Worm (Caenorhabditis elegans) whole organism, L3 larva: ENCODE data around the gene ckb-4.
"Not testable (repeated sequence)": the region's sequence is repeated elsewhere in the genome, so short reads cannot be mapped to it uniquely, and the experiment has no call there.

Experiments
- ZK546.5 ChIP-seq: sonication (generic microtip); optimal IDR thresholded peaks from 2 replicates; lab custom pipeline; 2017; ENCODE audit warnings: missing biosample characterization, missing genetic modification characterization
- ceh-16 ChIP-seq: sonication (generic microtip); optimal IDR thresholded peaks from 2 replicates; lab custom pipeline; 2017; ENCODE audit warnings: missing biosample characterization, missing genetic modification characterization
- ceh-82 ChIP-seq: fragments of 150-350 bp; optimal IDR thresholded peaks from 2 replicates; lab custom pipeline; 2014; ENCODE audit warnings: missing biosample characterization, missing genetic modification characterization
- eor-1 ChIP-seq, 2 experiments: fragments of 150-350 bp; optimal IDR thresholded peaks; 2 replicates each; lab custom pipeline; 2014 to 2018; ENCODE audit warnings: missing biosample characterization in 2 of 2, missing genetic modification characterization in 2 of 2
- fkh-10 ChIP-seq: sonication (generic microtip); optimal IDR thresholded peaks from 2 replicates; lab custom pipeline; 2017; ENCODE audit warnings: missing biosample characterization, missing genetic modification reagents, missing genetic modification characterization
- nfya-1 ChIP-seq: sonication (generic microtip); optimal IDR thresholded peaks from 2 replicates; lab custom pipeline; 2017; ENCODE audit warnings: missing genetic modification characterization, mild to moderate bottlenecking, missing compliant biosample characterization, antibody characterized with exemption, moderate library complexity; ENCODE audit not compliant: insufficient read depth
- nhr-11 ChIP-seq: fragments of 150-350 bp; optimal IDR thresholded peaks from 2 replicates; lab custom pipeline; 2014; ENCODE audit warnings: missing biosample characterization, missing genetic modification characterization
- nhr-237 ChIP-seq: fragments of 150-350 bp; optimal IDR thresholded peaks from 2 replicates; lab custom pipeline; 2014; ENCODE audit warnings: missing biosample characterization, missing genetic modification characterization
- nhr-76 ChIP-seq: fragments of 150-350 bp; sonication (generic microtip); optimal IDR thresholded peaks from 5 replicates; lab custom pipeline; 2014; ENCODE audit warnings: missing biosample characterization, missing genetic modification characterization
- pqm-1 ChIP-seq: fragments of 150-350 bp; optimal IDR thresholded peaks from 2 replicates; lab custom pipeline; 2017; ENCODE audit warnings: missing biosample characterization, missing genetic modification characterization, inconsistent platforms
- unc-62 ChIP-seq: fragments of 150-350 bp; sonication (generic microtip); optimal IDR thresholded peaks from 4 replicates; lab custom pipeline; 2014; ENCODE audit warnings: missing biosample characterization, missing genetic modification reagents, missing genetic modification characterization
- zag-1 ChIP-seq: fragments of 150-350 bp; optimal IDR thresholded peaks from 2 replicates; lab custom pipeline; 2014; ENCODE audit warnings: missing biosample characterization, missing genetic modification characterization

- not testable (repeated sequence) for TF ChIP-seq pqm-1 (tag; lab: Kevin White, UChicago); unc-62; fkh-10 (GFP tag; lab: Kevin White, UChicago); nhr-237 (tag; lab: Kevin White, UChicago); ceh-16 (tag; lab: Kevin White, UChicago); eor-1 (tag; optimal IDR thresholded peaks at IDR 0.05; lab: Kevin White, UChicago); nhr-11; zag-1; nfya-1 (tag; lab: Kevin White, UChicago); ZK546.5 (tag; lab: Kevin White, UChicago); nhr-76 (tag; lab: Kevin White, UChicago); ceh-82 (tag; lab: Kevin White, UChicago)
Observed at ce11 chrV:2090321-2090720, 18.9 kb downstream of the ckb-4 start, which contains the start of gene ztf-28.
